Worm (Caenorhabditis elegans) whole organism, L3 larva: ENCODE data around the gene nhr-243.

Experiments used
- R02D3.7 ChIP-seq: fragments of 150-350 bp; optimal IDR thresholded peaks from 2 replicates; lab custom pipeline; 2014; ENCODE audit warnings: missing biosample characterization, missing genetic modification characterization
- ZK546.5 ChIP-seq: sonication (generic microtip); optimal IDR thresholded peaks from 2 replicates; lab custom pipeline; 2017; ENCODE audit warnings: missing biosample characterization, missing genetic modification characterization
- ceh-28 ChIP-seq: fragments of 150-350 bp; optimal IDR thresholded peaks from 2 replicates; lab custom pipeline; 2014; ENCODE audit warnings: missing biosample characterization, missing genetic modification reagents, missing genetic modification characterization
- egl-27 ChIP-seq: sonication (generic microtip); optimal IDR thresholded peaks from 4 replicates; lab custom pipeline; 2017; ENCODE audit warnings: missing biosample characterization, missing genetic modification reagents, missing genetic modification characterization
- fos-1 ChIP-seq: fragments of 150-350 bp; optimal IDR thresholded peaks from 2 replicates; lab custom pipeline; 2014; ENCODE audit warnings: missing biosample characterization, missing genetic modification characterization
- nhr-11 ChIP-seq: fragments of 150-350 bp; optimal IDR thresholded peaks from 2 replicates; lab custom pipeline; 2014; ENCODE audit warnings: missing biosample characterization, missing genetic modification characterization
- nhr-237 ChIP-seq: fragments of 150-350 bp; optimal IDR thresholded peaks from 2 replicates; lab custom pipeline; 2014; ENCODE audit warnings: missing biosample characterization, missing genetic modification characterization
- pha-4 ChIP-seq: fragments of 150-350 bp; optimal IDR thresholded peaks from 2 replicates; lab custom pipeline; 2014; ENCODE audit warnings: missing biosample characterization, missing genetic modification reagents, missing genetic modification characterization
- pqm-1 ChIP-seq: fragments of 150-350 bp; optimal IDR thresholded peaks from 2 replicates; lab custom pipeline; 2017; ENCODE audit warnings: missing biosample characterization, missing genetic modification characterization, inconsistent platforms
- zag-1 ChIP-seq: fragments of 150-350 bp; optimal IDR thresholded peaks from 2 replicates; lab custom pipeline; 2014; ENCODE audit warnings: missing biosample characterization, missing genetic modification characterization

- TF ChIP-seq zag-1 (tag; lab: Kevin White, UChicago): no peak
- TF ChIP-seq ZK546.5 (tag; lab: Kevin White, UChicago): no peak
- no peak for TF ChIP-seq pqm-1 (tag; lab: Kevin White, UChicago)
- TF ChIP-seq fos-1 (tag; lab: Kevin White, UChicago): no peak
- no peak for TF ChIP-seq pha-4
- TF ChIP-seq egl-27: no peak
- TF ChIP-seq ceh-28: no peak
- no peak for TF ChIP-seq nhr-237
- TF ChIP-seq nhr-11 (tag; lab: Kevin White, UChicago): no peak
- TF ChIP-seq R02D3.7 (tag; lab: Kevin White, UChicago): no peak
Observed at ce11 chrV:18913120-18913519, 12.8 kb upstream of the nhr-243 start.
